Worm (Caenorhabditis elegans): Measurements from ENCODE around the gene snpc-3.4.

ce11 chrIII:4018591-4019580 is 951 bp upstream of the snpc-3.4 start:
- no peak for TF ChIP-seq nhr-237 (tag; optimal IDR thresholded peaks at IDR 0.05)
- no peak for TF ChIP-seq ztf-11 (tag; optimal IDR thresholded peaks at IDR 0.05)
- TF ChIP-seq ceh-82 (tag; optimal IDR thresholded peaks at IDR 0.05), result no peak
- no peak for TF ChIP-seq ama-1 (optimal IDR thresholded peaks at IDR 0.05)
- no peak for TF ChIP-seq unc-39 (tag; optimal IDR thresholded peaks at IDR 0.05)
- TF ChIP-seq fkh-10 (GFP tag; optimal IDR thresholded peaks at IDR 0.05), result no peak
- no peak for TF ChIP-seq nhr-11 (tag; optimal IDR thresholded peaks at IDR 0.05)
- TF ChIP-seq ZK546.5 (tag; optimal IDR thresholded peaks at IDR 0.05), result no peak
- peak; percentile 6 for TF ChIP-seq nhr-23 (tag; optimal IDR thresholded peaks at IDR 0.05)
- no peak for TF ChIP-seq nhr-77 (tag; optimal IDR thresholded peaks at IDR 0.05)
